Worm (Caenorhabditis elegans) whole organism, early embryonic: Measurements from ENCODE around the gene tbx-32.

ENCODE experiments used
- F13C5.2 ChIP-seq: sonication (generic microtip); optimal IDR thresholded peaks from 2 replicates; lab custom pipeline; 2017; ENCODE audit warnings: mild to moderate bottlenecking, missing genetic modification characterization, inconsistent platforms, missing compliant biosample characterization
- ama-1 ChIP-seq: fragments of 150-350 bp; optimal IDR thresholded peaks from 2 replicates; lab custom pipeline; 2014
- ceh-13 ChIP-seq: fragments of 200-800 bp; sonication (Bioruptor generic); optimal IDR thresholded peaks from 2 replicates; lab custom pipeline; 2018; ENCODE audit warnings: mild to moderate bottlenecking, missing genetic modification characterization, missing compliant biosample characterization
- flt-1 ChIP-seq: fragments of 200-800 bp; sonication (Bioruptor generic); IDR thresholded peaks from 2 replicates; pipeline ENCODE4 v1.3.6; 2022; ENCODE audit warnings: missing genetic modification characterization, missing compliant biosample characterization
- sea-1 ChIP-seq: fragments of 200-800 bp; sonication (Bioruptor generic); conservative IDR thresholded peaks from 2 replicates; pipeline ENCODE4 v1.3.6; 2022; ENCODE audit warnings: missing genetic modification characterization, missing compliant biosample characterization
- tbx-11 ChIP-seq: fragments of 200-800 bp; sonication (Bioruptor generic); IDR thresholded peaks from 2 replicates; pipeline ENCODE4 v1.3.6; 2022; ENCODE audit warnings: missing genetic modification characterization, missing compliant biosample characterization

ce11 chrX:1675879-1676278, 20.6 kb downstream of the tbx-32 start:
- no peak for TF ChIP-seq tbx-11 (GFP tag; lab: Robert Waterston, UW)
- no peak for TF ChIP-seq sea-1 (GFP tag; lab: Robert Waterston, UW)
- no peak for TF ChIP-seq ama-1 (lab: Kevin White, UChicago)
- no peak for TF ChIP-seq F13C5.2
- TF ChIP-seq ceh-13 (GFP tag; lab: Kevin White, UChicago): no peak
- TF ChIP-seq flt-1 (GFP tag; lab: Robert Waterston, UW): no peak
